Worm (Caenorhabditis elegans): ENCODE data around the gene Y26G10.5.

- TF ChIP-seq W03F9.2 (tag; optimal IDR thresholded peaks at IDR 0.05) (no peak), him-1 (tag; optimal IDR thresholded peaks at IDR 0.05) (no peak)
Measured at ce11 chrV:17746959-17747358, 46.3 kb upstream of the Y26G10.5 start, which contains the start of gene twk-36.

Measured in whole organism, L4/young adult.